Worm (Caenorhabditis elegans) whole organism, mixed stage, embryonic: ENCODE data around the gene srg-69.
A peak's percentile ranks its signal among the peaks of the same experiment; 100 is the strongest.

ENCODE experiments used
- M03D4.4 ChIP-seq: sonication (generic microtip); optimal IDR thresholded peaks from 2 replicates; lab custom pipeline; 2017; ENCODE audit warnings: mild to moderate bottlenecking, missing genetic modification characterization, missing compliant biosample characterization
- blmp-1 ChIP-seq: fragments of 150-350 bp; optimal IDR thresholded peaks from 2 replicates; lab custom pipeline; 2014; ENCODE audit warnings: missing biosample characterization, missing genetic modification characterization
- ceh-39 ChIP-seq: fragments of 150-350 bp; optimal IDR thresholded peaks from 2 replicates; lab custom pipeline; 2014; ENCODE audit warnings: missing biosample characterization, missing genetic modification characterization
- ceh-43 ChIP-seq: fragments of 200-800 bp; sonication (Bioruptor generic); optimal IDR thresholded peaks from 2 replicates; lab custom pipeline; 2018; ENCODE audit warnings: mild to moderate bottlenecking, missing genetic modification characterization, moderate library complexity, missing compliant biosample characterization
- ceh-83 ChIP-seq: fragments of 200-800 bp; sonication (Bioruptor generic); optimal IDR thresholded peaks from 2 replicates; lab custom pipeline; 2018; ENCODE audit warnings: mild to moderate bottlenecking, missing genetic modification characterization, missing compliant biosample characterization
- ces-1 ChIP-seq: fragments of 150-350 bp; optimal IDR thresholded peaks from 2 replicates; lab custom pipeline; 2014; ENCODE audit warnings: missing biosample characterization, missing genetic modification reagents, missing genetic modification characterization
- cnd-1 ChIP-seq: fragments of 200-800 bp; sonication (Bioruptor generic); optimal IDR thresholded peaks from 2 replicates; lab custom pipeline; 2018; ENCODE audit warnings: mild to moderate bottlenecking, missing genetic modification characterization, missing compliant biosample characterization
- drap-1 ChIP-seq: fragments of 200-800 bp; sonication (Bioruptor generic); optimal IDR thresholded peaks from 3 replicates; lab custom pipeline; 2018; ENCODE audit warnings: mild to moderate bottlenecking, missing genetic modification characterization, missing compliant biosample characterization
- elt-1 ChIP-seq: sonication (generic microtip); optimal IDR thresholded peaks from 2 replicates; lab custom pipeline; 2017; ENCODE audit warnings: missing genetic modification characterization, mild to moderate bottlenecking, missing compliant biosample characterization, antibody characterized with exemption, moderate library complexity, borderline replicate concordance; ENCODE audit not compliant: insufficient read depth
- elt-3 ChIP-seq: fragments of 150-350 bp; optimal IDR thresholded peaks from 2 replicates; lab custom pipeline; 2014; ENCODE audit warnings: missing biosample characterization, missing genetic modification characterization
- flh-1 ChIP-seq: fragments of 200-800 bp; sonication (Bioruptor generic); optimal IDR thresholded peaks from 2 replicates; lab custom pipeline; 2018; ENCODE audit warnings: mild to moderate bottlenecking, missing genetic modification characterization, moderate library complexity, missing compliant biosample characterization
- ham-2 ChIP-seq: fragments of 200-800 bp; sonication (Bioruptor generic); optimal IDR thresholded peaks from 2 replicates; lab custom pipeline; 2018; ENCODE audit warnings: mild to moderate bottlenecking, missing genetic modification characterization, missing compliant biosample characterization
- hlh-1 ChIP-seq: fragments of 150-350 bp; optimal IDR thresholded peaks from 2 replicates; lab custom pipeline; 2014; ENCODE audit warnings: missing biosample characterization, missing genetic modification reagents, missing genetic modification characterization
- lin-13 ChIP-seq: fragments of 150-350 bp; optimal IDR thresholded peaks from 2 replicates; lab custom pipeline; 2014; ENCODE audit warnings: missing biosample characterization, missing genetic modification characterization
- lin-32 ChIP-seq: fragments of 200-800 bp; sonication (Bioruptor generic); optimal IDR thresholded peaks from 2 replicates; lab custom pipeline; 2018; ENCODE audit warnings: mild to moderate bottlenecking, missing genetic modification characterization, missing compliant biosample characterization
- lsy-2 ChIP-seq: fragments of 150-350 bp; optimal IDR thresholded peaks from 2 replicates; lab custom pipeline; 2014; ENCODE audit warnings: missing biosample characterization, missing genetic modification characterization
- mab-5 ChIP-seq: fragments of 150-350 bp; optimal IDR thresholded peaks from 2 replicates; lab custom pipeline; 2014; ENCODE audit warnings: missing biosample characterization, missing genetic modification characterization
- mep-1 ChIP-seq: fragments of 150-350 bp; optimal IDR thresholded peaks from 2 replicates; lab custom pipeline; 2017; ENCODE audit warnings: missing biosample characterization, missing genetic modification reagents, missing genetic modification characterization, inconsistent platforms
- mls-2 ChIP-seq: sonication (generic microtip); optimal IDR thresholded peaks from 2 replicates; lab custom pipeline; 2016; ENCODE audit warnings: mild to moderate bottlenecking, missing genetic modification characterization, moderate library complexity, missing compliant biosample characterization
- nhr-12 ChIP-seq: fragments of 150-350 bp; optimal IDR thresholded peaks from 2 replicates; lab custom pipeline; 2014; ENCODE audit warnings: missing biosample characterization, missing genetic modification characterization
- nhr-2 ChIP-seq: fragments of 150-350 bp; optimal IDR thresholded peaks from 2 replicates; lab custom pipeline; 2014; ENCODE audit warnings: missing biosample characterization, missing genetic modification characterization
- nhr-237 ChIP-seq: fragments of 150-350 bp; optimal IDR thresholded peaks from 2 replicates; lab custom pipeline; 2014; ENCODE audit warnings: missing biosample characterization, missing genetic modification characterization
- nhr-28 ChIP-seq: fragments of 150-350 bp; optimal IDR thresholded peaks from 2 replicates; lab custom pipeline; 2014; ENCODE audit warnings: missing biosample characterization, missing genetic modification characterization
- nhr-76 ChIP-seq: sonication (generic microtip); optimal IDR thresholded peaks from 2 replicates; lab custom pipeline; 2017; ENCODE audit warnings: missing biosample characterization, missing genetic modification characterization
- pha-4 ChIP-seq: fragments of 150-350 bp; optimal IDR thresholded peaks from 2 replicates; lab custom pipeline; 2018; ENCODE audit warnings: missing biosample characterization, missing genetic modification reagents, missing genetic modification characterization
- sem-2 ChIP-seq: fragments of 200-800 bp; sonication (Bioruptor generic); optimal IDR thresholded peaks from 2 replicates; lab custom pipeline; 2018; ENCODE audit warnings: mild to moderate bottlenecking, missing genetic modification characterization, missing compliant biosample characterization
- snpc-4 ChIP-seq: fragments of 150-350 bp; optimal IDR thresholded peaks from 2 replicates; lab custom pipeline; 2014; ENCODE audit warnings: missing biosample characterization, missing genetic modification characterization
- sptf-1 ChIP-seq: sonication (generic microtip); optimal IDR thresholded peaks from 2 replicates; lab custom pipeline; 2017; ENCODE audit warnings: mild to moderate bottlenecking, missing genetic modification characterization, moderate library complexity, missing compliant biosample characterization
- tbx-8 ChIP-seq: fragments of 200-800 bp; sonication (Bioruptor generic); optimal IDR thresholded peaks from 2 replicates; lab custom pipeline; 2018; ENCODE audit warnings: mild to moderate bottlenecking, missing genetic modification characterization, moderate library complexity, missing compliant biosample characterization
- unc-120 ChIP-seq: sonication (generic microtip); optimal IDR thresholded peaks from 2 replicates; lab custom pipeline; 2017; ENCODE audit warnings: missing genetic modification characterization, missing compliant biosample characterization; ENCODE audit not compliant: poor library complexity, severe bottlenecking
- unc-62 ChIP-seq: fragments of 150-350 bp; optimal IDR thresholded peaks from 2 replicates; lab custom pipeline; 2014; ENCODE audit warnings: missing biosample characterization, missing genetic modification reagents, missing genetic modification characterization
- ztf-11 ChIP-seq: fragments of 150-350 bp; optimal IDR thresholded peaks from 2 replicates; lab custom pipeline; 2014; ENCODE audit warnings: missing biosample characterization, missing genetic modification characterization

srg-69 gene

ce11 chrII:5337495-5337840, 18.0 kb upstream of the srg-69 start:
- TF ChIP-seq sptf-1 (no peak), lin-32 (no peak), ham-2 (GFP tag; lab: Kevin White, UChicago) (no peak), lsy-2 (tag; lab: Kevin White, UChicago) (no peak), elt-3 (tag; lab: Kevin White, UChicago) (no peak), M03D4.4 (no peak), lin-13 (tag; lab: Kevin White, UChicago) (no peak), nhr-237 (tag; lab: Kevin White, UChicago) (no peak), ceh-39 (tag; lab: Kevin White, UChicago) (no peak), nhr-2 (no peak), ztf-11 (no peak), sem-2 (GFP tag; lab: Kevin White, UChicago) (no peak), ceh-43 (GFP tag; lab: Kevin White, UChicago) (no peak)

ce11 chrII:5338301-5338700, 17.2 kb upstream of the srg-69 start:
- TF ChIP-seq blmp-1 (tag; lab: Kevin White, UChicago) (no peak), lin-32 (no peak), unc-62 (GFP tag; lab: Kevin White, UChicago) (no peak), elt-1 (no peak), ceh-83 (GFP tag; lab: Kevin White, UChicago) (no peak), mep-1 (tag; lab: Kevin White, UChicago) (no peak), elt-3 (tag; lab: Kevin White, UChicago) (no peak), drap-1 (no peak)

ce11 chrII:5339547-5339946, 15.9 kb upstream of the srg-69 start:
- TF ChIP-seq ceh-43 (GFP tag; lab: Kevin White, UChicago), result no peak
- no peak for TF ChIP-seq nhr-28 (tag; lab: Kevin White, UChicago)
- no peak for TF ChIP-seq unc-120 (tag; lab: Kevin White, UChicago)
- no peak for TF ChIP-seq nhr-76 (tag; lab: Kevin White, UChicago)
- no peak for TF ChIP-seq cnd-1 (tag; lab: Kevin White, UChicago)
- TF ChIP-seq tbx-8, result no peak
- no peak for TF ChIP-seq snpc-4 (tag; lab: Kevin White, UChicago)
- no peak for TF ChIP-seq lin-32
- TF ChIP-seq ceh-39 (tag; lab: Kevin White, UChicago), result no peak
- TF ChIP-seq ztf-11, result no peak
- no peak for TF ChIP-seq hlh-1
- TF ChIP-seq mab-5 (tag; lab: Kevin White, UChicago), result no peak
- no peak for TF ChIP-seq sem-2 (GFP tag; lab: Kevin White, UChicago)
- TF ChIP-seq ceh-83 (GFP tag; lab: Kevin White, UChicago), result no peak
- TF ChIP-seq blmp-1 (tag; lab: Kevin White, UChicago), result no peak
- no peak for TF ChIP-seq nhr-12 (tag; lab: Kevin White, UChicago)
- no peak for TF ChIP-seq ham-2 (GFP tag; lab: Kevin White, UChicago)
- TF ChIP-seq, all 35 proteins: peak for 0

DNA sequence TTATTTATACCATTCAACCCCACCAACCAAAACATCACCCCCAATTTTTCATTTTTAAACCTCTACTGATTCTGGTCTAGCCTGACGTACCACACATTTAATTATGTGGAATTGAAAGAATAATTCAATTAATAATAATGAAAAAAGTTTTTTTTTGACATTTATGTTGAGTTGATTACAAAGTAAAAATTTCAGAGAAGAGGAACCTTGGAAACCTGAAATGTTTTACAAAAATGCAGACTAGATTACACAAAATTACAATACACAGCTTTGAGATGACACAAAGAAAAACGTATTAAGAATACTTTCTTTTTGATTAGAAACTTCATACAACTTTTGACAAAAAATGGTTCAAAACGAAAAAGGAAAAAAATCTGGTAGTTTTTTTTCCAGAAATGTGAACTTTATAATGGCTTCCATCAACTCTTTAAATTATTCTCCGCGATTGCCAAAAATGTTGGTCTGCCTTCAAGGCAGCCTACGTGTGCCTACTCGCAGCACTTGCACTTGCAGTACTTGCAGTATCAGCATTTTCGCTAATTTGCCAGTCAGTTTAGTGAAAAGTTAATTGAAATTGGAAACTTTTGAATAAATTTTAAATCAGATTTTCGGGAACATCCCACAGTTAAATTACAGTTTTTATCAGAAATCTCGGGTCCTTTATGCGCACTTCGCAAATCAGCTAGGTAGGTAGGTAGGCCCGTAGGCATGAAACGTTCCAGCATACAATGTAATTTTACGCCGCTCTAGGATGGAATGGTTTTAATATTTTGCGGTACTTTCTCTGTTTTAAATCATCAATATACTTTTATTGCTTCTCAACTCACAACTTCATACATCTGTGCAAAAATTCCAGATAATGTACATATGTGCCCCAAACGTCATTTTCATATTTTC, 14.6 kb upstream of the srg-69 start:
- no peak for TF ChIP-seq pha-4 (tag; lab: Kevin White, UChicago)
- TF ChIP-seq blmp-1 (tag; lab: Kevin White, UChicago), result no peak
- TF ChIP-seq nhr-28 (tag; lab: Kevin White, UChicago), result no peak
- no peak for TF ChIP-seq nhr-76 (tag; lab: Kevin White, UChicago)
- no peak for TF ChIP-seq elt-1
- TF ChIP-seq ces-1 (GFP tag; lab: Kevin White, UChicago), result peak; percentile 42
- TF ChIP-seq ceh-39 (tag; lab: Kevin White, UChicago), result no peak
- TF ChIP-seq, all 35 proteins: peak for 1

ce11 chrII:5341573-5341972, 13.9 kb upstream of the srg-69 start:
- no peak for TF ChIP-seq ceh-43 (GFP tag; lab: Kevin White, UChicago)
- no peak for TF ChIP-seq mls-2 (tag; lab: Kevin White, UChicago)
- TF ChIP-seq nhr-2, result no peak
- no peak for TF ChIP-seq ceh-39 (tag; lab: Kevin White, UChicago)
- no peak for TF ChIP-seq flh-1 (GFP tag; lab: Kevin White, UChicago)
